Worm (Caenorhabditis elegans): Measurements from ENCODE around the gene ubc-15.
A peak's percentile ranks its signal among the peaks of the same experiment; 100 is the strongest.

ubc-15 gene

ce11 chrII:2919074-2919857 lies 5.9 kb upstream of the ubc-15 start, which contains the start of the genes ncap-1 and Y110A2AR.1:
TSS of gene ncap-1 (minus strand) at chrII:2919314.
TSS of gene Y110A2AR.1 (plus strand) at chrII:2919710.
- TF ChIP-seq gmeb-1 (tag; optimal IDR thresholded peaks at IDR 0.05), result peak; percentile 27
- no peak for TF ChIP-seq nhr-237 (tag; optimal IDR thresholded peaks at IDR 0.05)
- TF ChIP-seq unc-55 (GFP tag; optimal IDR thresholded peaks at IDR 0.05), result peak; percentile 34
- peak in 1 of 2 experiments; percentile 25 for TF ChIP-seq lsy-2 (tag; optimal IDR thresholded peaks at IDR 0.05)
- peak; percentile 19 for TF ChIP-seq C34F6.9 (tag; optimal IDR thresholded peaks at IDR 0.05)

ce11 chrII:2903748-2904147 lies 9.7 kb downstream of the ubc-15 start:
- TF ChIP-seq mab-5 (tag; optimal IDR thresholded peaks at IDR 0.05) (no peak), nhr-25 (tag; optimal IDR thresholded peaks at IDR 0.05) (no peak), nhr-12 (tag; optimal IDR thresholded peaks at IDR 0.05) (no peak), nhr-6 (tag; optimal IDR thresholded peaks at IDR 0.05) (no peak), skn-1 (tag; optimal IDR thresholded peaks at IDR 0.05) (no peak), nhr-23 (tag; optimal IDR thresholded peaks at IDR 0.05) (no peak), mdl-1 (tag; optimal IDR thresholded peaks at IDR 0.05) (no peak), ztf-4 (tag; optimal IDR thresholded peaks at IDR 0.05) (no peak), ZK546.5 (tag; optimal IDR thresholded peaks at IDR 0.05) (no peak), ztf-1 (GFP tag; conservative IDR thresholded peaks at IDR 0.05) (no peak), peb-1 (tag; optimal IDR thresholded peaks at IDR 0.05) (no peak), snpc-4 (tag; optimal IDR thresholded peaks at IDR 0.05) (no peak), sem-4 (tag; optimal IDR thresholded peaks at IDR 0.05) (no peak), unc-39 (tag; optimal IDR thresholded peaks at IDR 0.05) (no peak), sma-9 (GFP tag; optimal IDR thresholded peaks at IDR 0.05) (no peak), sma-9 (tag; optimal IDR thresholded peaks at IDR 0.05) (no peak), R02D3.7 (tag; optimal IDR thresholded peaks at IDR 0.05) (no peak), nhr-237 (tag; optimal IDR thresholded peaks at IDR 0.05) (no peak), ztf-11 (tag; optimal IDR thresholded peaks at IDR 0.05) (no peak), elt-1 (tag; optimal IDR thresholded peaks at IDR 0.05) (no peak)

ce11 chrII:2901158-2901557 lies 12.2 kb downstream of the ubc-15 start:
- TF ChIP-seq R02D3.7 (tag; optimal IDR thresholded peaks at IDR 0.05) (no peak), dmd-4 (tag; optimal IDR thresholded peaks at IDR 0.05) (no peak), unc-55 (GFP tag; optimal IDR thresholded peaks at IDR 0.05) (no peak), mdl-1 (tag; optimal IDR thresholded peaks at IDR 0.05) (no peak), ZK546.5 (tag; optimal IDR thresholded peaks at IDR 0.05) (no peak), unc-39 (tag; optimal IDR thresholded peaks at IDR 0.05) (no peak), ceh-82 (tag; optimal IDR thresholded peaks at IDR 0.05) (no peak), ztf-11 (tag; optimal IDR thresholded peaks at IDR 0.05) (no peak)

ce11 chrII:2900248-2900647 lies 13.2 kb downstream of the ubc-15 start, which contains the start of gene ubc-26:
TSS of gene ubc-26 (minus strand) at chrII:2900348.
- TF ChIP-seq nhr-77 (tag; optimal IDR thresholded peaks at IDR 0.05) (no peak), sma-9 (GFP tag; optimal IDR thresholded peaks at IDR 0.05) (no peak), sma-9 (tag; optimal IDR thresholded peaks at IDR 0.05) (no peak), ceh-16 (tag; optimal IDR thresholded peaks at IDR 0.05) (no peak), ztf-11 (tag; optimal IDR thresholded peaks at IDR 0.05) (no peak), nhr-6 (tag; optimal IDR thresholded peaks at IDR 0.05) (no peak), ztf-1 (GFP tag; conservative IDR thresholded peaks at IDR 0.05) (no peak), ceh-82 (tag; optimal IDR thresholded peaks at IDR 0.05) (no peak), sem-4 (tag; optimal IDR thresholded peaks at IDR 0.05) (no peak)

- TF ChIP-seq nhr-129 (tag; optimal IDR thresholded peaks at IDR 0.05), result no peak
- TF ChIP-seq zag-1 (tag; optimal IDR thresholded peaks at IDR 0.05), result no peak
- TF ChIP-seq sma-9 (GFP tag; optimal IDR thresholded peaks at IDR 0.05), result no peak
- no peak for TF ChIP-seq sma-9 (tag; optimal IDR thresholded peaks at IDR 0.05)
- TF ChIP-seq ztf-1 (GFP tag; conservative IDR thresholded peaks at IDR 0.05), result no peak
These were observed 19.1 kb downstream of the ubc-15 start, which contains the start of gene sqv-2 for ce11 chrII:2894295-2894694. TSS of gene sqv-2 (minus strand) at chrII:2894395.

ce11 chrII:2888957-2889630 lies 24.3 kb downstream of the ubc-15 start, which contains the start of gene pinn-1:
TSS of gene pinn-1 (minus strand) at chrII:2889007.
- TF ChIP-seq lsy-2 (tag; optimal IDR thresholded peaks at IDR 0.05) (peak; percentile 88 to 91), unc-62 (GFP tag; optimal IDR thresholded peaks at IDR 0.05) (no peak), ztf-11 (tag; optimal IDR thresholded peaks at IDR 0.05) (no peak), aly-2 (tag; optimal IDR thresholded peaks at IDR 0.05) (no peak), dmd-4 (tag; optimal IDR thresholded peaks at IDR 0.05) (no peak), snpc-4 (tag; optimal IDR thresholded peaks at IDR 0.05) (peak; percentile 60), lin-13 (GFP tag; optimal IDR thresholded peaks at IDR 0.05) (peak; percentile 95), nhr-237 (tag; optimal IDR thresholded peaks at IDR 0.05) (no peak), C34F6.9 (tag; optimal IDR thresholded peaks at IDR 0.05) (peak; percentile 87), fos-1 (tag; optimal IDR thresholded peaks at IDR 0.05) (peak; percentile 85), mdl-1 (tag; optimal IDR thresholded peaks at IDR 0.05) (peak in 1 of 2 experiments; percentile 10), ZK546.5 (tag; optimal IDR thresholded peaks at IDR 0.05) (no peak), nhr-129 (tag; optimal IDR thresholded peaks at IDR 0.05) (peak; percentile 63), blmp-1 (tag; optimal IDR thresholded peaks at IDR 0.05; ENCODE audit: insufficient read depth) (no peak), ceh-82 (tag; optimal IDR thresholded peaks at IDR 0.05) (peak; percentile 48), mab-5 (tag; optimal IDR thresholded peaks at IDR 0.05) (peak; percentile 61), elt-1 (tag; optimal IDR thresholded peaks at IDR 0.05) (no peak), R02D3.7 (tag; optimal IDR thresholded peaks at IDR 0.05) (peak; percentile 10), ama-1 (optimal IDR thresholded peaks at IDR 0.05) (no peak), lin-11 (tag; optimal IDR thresholded peaks at IDR 0.05) (peak; percentile 78), mbf-1 (tag; optimal IDR thresholded peaks at IDR 0.05) (no peak)

Measured in whole organism, L2 larva.